Worm (Caenorhabditis elegans) whole organism, L3 larva: ENCODE data around the gene C35B1.5.

ENCODE experiments used
- R02D3.7 ChIP-seq: fragments of 150-350 bp; optimal IDR thresholded peaks from 2 replicates; lab custom pipeline; 2014; ENCODE audit warnings: missing biosample characterization, missing genetic modification characterization
- ceh-82 ChIP-seq: fragments of 150-350 bp; optimal IDR thresholded peaks from 2 replicates; lab custom pipeline; 2014; ENCODE audit warnings: missing biosample characterization, missing genetic modification characterization
- ceh-9 ChIP-seq: sonication (generic microtip); optimal IDR thresholded peaks from 2 replicates; lab custom pipeline; 2018; ENCODE audit warnings: missing biosample characterization, missing genetic modification characterization
- elt-1 ChIP-seq: fragments of 150-350 bp; optimal IDR thresholded peaks from 2 replicates; lab custom pipeline; 2014; ENCODE audit warnings: missing biosample characterization, missing genetic modification characterization
- fos-1 ChIP-seq: fragments of 150-350 bp; optimal IDR thresholded peaks from 2 replicates; lab custom pipeline; 2014; ENCODE audit warnings: missing biosample characterization, missing genetic modification characterization
- lin-39 ChIP-seq: fragments of 150-350 bp; optimal IDR thresholded peaks from 2 replicates; lab custom pipeline; 2018; ENCODE audit warnings: missing biosample characterization, missing genetic modification reagents, missing genetic modification characterization
- nfya-1 ChIP-seq: sonication (generic microtip); optimal IDR thresholded peaks from 2 replicates; lab custom pipeline; 2017; ENCODE audit warnings: missing genetic modification characterization, mild to moderate bottlenecking, missing compliant biosample characterization, antibody characterized with exemption, moderate library complexity; ENCODE audit not compliant: insufficient read depth
- nhr-11 ChIP-seq: fragments of 150-350 bp; optimal IDR thresholded peaks from 2 replicates; lab custom pipeline; 2014; ENCODE audit warnings: missing biosample characterization, missing genetic modification characterization
- nhr-25 ChIP-seq: sonication (generic microtip); optimal IDR thresholded peaks from 2 replicates; lab custom pipeline; 2017; ENCODE audit warnings: missing biosample characterization, missing genetic modification characterization
- nhr-77 ChIP-seq: fragments of 150-350 bp; optimal IDR thresholded peaks from 2 replicates; lab custom pipeline; 2014; ENCODE audit warnings: missing biosample characterization, missing genetic modification characterization
- tbx-2 ChIP-seq: sonication (generic microtip); optimal IDR thresholded peaks from 2 replicates; lab custom pipeline; 2016; ENCODE audit warnings: mild to moderate bottlenecking, missing genetic modification characterization, missing compliant biosample characterization
- unc-62 ChIP-seq: fragments of 150-350 bp; sonication (generic microtip); optimal IDR thresholded peaks from 4 replicates; lab custom pipeline; 2014; ENCODE audit warnings: missing biosample characterization, missing genetic modification reagents, missing genetic modification characterization

DNA sequence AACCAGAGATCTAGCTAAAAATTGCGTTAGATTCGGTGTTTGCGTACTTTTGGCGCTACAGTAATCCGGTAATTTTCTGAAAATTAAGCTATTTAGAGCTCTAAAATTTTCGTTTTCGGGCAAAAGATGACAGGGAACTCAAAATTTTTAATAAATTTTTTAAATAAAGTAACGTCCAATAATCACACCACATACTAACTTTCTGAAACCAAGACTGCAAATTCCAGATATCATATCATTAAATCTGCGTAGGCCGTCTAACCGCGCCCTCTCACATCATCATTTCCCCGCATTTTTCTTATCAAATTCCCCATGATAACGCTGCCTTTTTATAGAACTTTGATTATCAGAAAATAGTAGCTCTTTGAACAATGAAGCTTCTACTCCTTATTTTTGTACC is 33.4 kb upstream of the C35B1.5 start, which contains the start of gene drd-50:
- TF ChIP-seq fos-1 (tag; lab: Kevin White, UChicago) (no peak), lin-39 (no peak), nfya-1 (tag; lab: Kevin White, UChicago) (no peak), nhr-11 (no peak), tbx-2 (tag; lab: Kevin White, UChicago) (no peak), elt-1 (tag; lab: Kevin White, UChicago) (no peak), ceh-82 (no peak), R02D3.7 (tag; lab: Kevin White, UChicago) (no peak), unc-62 (GFP tag; lab: Kevin White, UChicago) (no peak), nhr-25 (tag; lab: Kevin White, UChicago) (no peak), ceh-9 (no peak), nhr-77 (tag; lab: Kevin White, UChicago) (no peak)
